Worm (Caenorhabditis elegans) whole organism, L3 larva: Measurements from ENCODE around the gene mboa-4.

Experiments
- R02D3.7 ChIP-seq: fragments of 150-350 bp; optimal IDR thresholded peaks from 2 replicates; lab custom pipeline; 2014; ENCODE audit warnings: missing biosample characterization, missing genetic modification characterization
- ama-1 ChIP-seq: fragments of 150-350 bp; optimal IDR thresholded peaks from 2 replicates; lab custom pipeline; 2018
- ceh-16 ChIP-seq: sonication (generic microtip); optimal IDR thresholded peaks from 2 replicates; lab custom pipeline; 2017; ENCODE audit warnings: missing biosample characterization, missing genetic modification characterization
- ceh-9 ChIP-seq: sonication (generic microtip); optimal IDR thresholded peaks from 2 replicates; lab custom pipeline; 2018; ENCODE audit warnings: missing biosample characterization, missing genetic modification characterization
- egl-27 ChIP-seq: sonication (generic microtip); optimal IDR thresholded peaks from 4 replicates; lab custom pipeline; 2017; ENCODE audit warnings: missing biosample characterization, missing genetic modification reagents, missing genetic modification characterization
- egl-5 ChIP-seq: fragments of 150-350 bp; optimal IDR thresholded peaks from 2 replicates; lab custom pipeline; 2017; ENCODE audit warnings: missing biosample characterization, missing genetic modification reagents, missing genetic modification characterization, inconsistent platforms
- elt-1 ChIP-seq: fragments of 150-350 bp; optimal IDR thresholded peaks from 2 replicates; lab custom pipeline; 2014; ENCODE audit warnings: missing biosample characterization, missing genetic modification characterization
- elt-2 ChIP-seq: sonication (generic microtip); optimal IDR thresholded peaks from 2 replicates; lab custom pipeline; 2016; ENCODE audit warnings: missing genetic modification reagents, mild to moderate bottlenecking, missing genetic modification characterization, missing compliant biosample characterization
- elt-3 ChIP-seq, 3 experiments: fragments of 150-350 bp in 1 of 3; sonication (generic microtip) in 2 of 3; optimal IDR thresholded peaks; 2 replicates in 2 of 3; 4 replicates in 1 of 3; lab custom pipeline; 2014 to 2017; ENCODE audit warnings: missing biosample characterization in 3 of 3, missing genetic modification characterization in 3 of 3
- fkh-10 ChIP-seq: sonication (generic microtip); optimal IDR thresholded peaks from 2 replicates; lab custom pipeline; 2017; ENCODE audit warnings: missing biosample characterization, missing genetic modification reagents, missing genetic modification characterization
- fos-1 ChIP-seq: fragments of 150-350 bp; optimal IDR thresholded peaks from 2 replicates; lab custom pipeline; 2014; ENCODE audit warnings: missing biosample characterization, missing genetic modification characterization
- hmg-11 ChIP-seq: sonication (generic microtip); optimal IDR thresholded peaks from 2 replicates; lab custom pipeline; 2016; ENCODE audit warnings: missing genetic modification characterization, missing compliant biosample characterization
- lin-15B ChIP-seq: fragments of 150-350 bp; optimal IDR thresholded peaks from 2 replicates; lab custom pipeline; 2014; ENCODE audit warnings: missing biosample characterization, missing genetic modification characterization
- lin-39 ChIP-seq: fragments of 150-350 bp; optimal IDR thresholded peaks from 2 replicates; lab custom pipeline; 2018; ENCODE audit warnings: missing biosample characterization, missing genetic modification reagents, missing genetic modification characterization
- lsy-12 ChIP-seq: sonication (generic microtip); optimal IDR thresholded peaks from 2 replicates; lab custom pipeline; 2016; ENCODE audit warnings: mild to moderate bottlenecking, missing genetic modification characterization, missing compliant biosample characterization
- mdl-1 ChIP-seq: fragments of 150-350 bp; optimal IDR thresholded peaks from 2 replicates; lab custom pipeline; 2014; ENCODE audit warnings: missing biosample characterization, missing genetic modification characterization
- mml-1 ChIP-seq: fragments of 150-350 bp; sonication (generic microtip); optimal IDR thresholded peaks from 3 replicates; lab custom pipeline; 2014; ENCODE audit warnings: missing biosample characterization, missing genetic modification characterization
- nfya-1 ChIP-seq: sonication (generic microtip); optimal IDR thresholded peaks from 2 replicates; lab custom pipeline; 2017; ENCODE audit warnings: missing genetic modification characterization, mild to moderate bottlenecking, missing compliant biosample characterization, antibody characterized with exemption, moderate library complexity; ENCODE audit not compliant: insufficient read depth
- nhr-11 ChIP-seq: fragments of 150-350 bp; optimal IDR thresholded peaks from 2 replicates; lab custom pipeline; 2014; ENCODE audit warnings: missing biosample characterization, missing genetic modification characterization
- nhr-12 ChIP-seq: fragments of 150-350 bp; optimal IDR thresholded peaks from 2 replicates; lab custom pipeline; 2014; ENCODE audit warnings: missing biosample characterization, missing genetic modification characterization
- nhr-23 ChIP-seq: fragments of 150-350 bp; optimal IDR thresholded peaks from 2 replicates; lab custom pipeline; 2014; ENCODE audit warnings: missing biosample characterization, missing genetic modification reagents, missing genetic modification characterization
- nhr-237 ChIP-seq: fragments of 150-350 bp; optimal IDR thresholded peaks from 2 replicates; lab custom pipeline; 2014; ENCODE audit warnings: missing biosample characterization, missing genetic modification characterization
- nhr-25 ChIP-seq: sonication (generic microtip); optimal IDR thresholded peaks from 2 replicates; lab custom pipeline; 2017; ENCODE audit warnings: missing biosample characterization, missing genetic modification characterization
- nhr-28 ChIP-seq: fragments of 150-350 bp; optimal IDR thresholded peaks from 2 replicates; lab custom pipeline; 2014; ENCODE audit warnings: missing biosample characterization, missing genetic modification characterization
- nhr-43 ChIP-seq: sonication (generic microtip); optimal IDR thresholded peaks from 2 replicates; lab custom pipeline; 2016; ENCODE audit warnings: mild to moderate bottlenecking, missing genetic modification characterization, missing compliant biosample characterization; ENCODE audit not compliant: poor library complexity, severe bottlenecking
- nhr-76 ChIP-seq: fragments of 150-350 bp; sonication (generic microtip); optimal IDR thresholded peaks from 5 replicates; lab custom pipeline; 2014; ENCODE audit warnings: missing biosample characterization, missing genetic modification characterization
- nhr-77 ChIP-seq: fragments of 150-350 bp; optimal IDR thresholded peaks from 2 replicates; lab custom pipeline; 2014; ENCODE audit warnings: missing biosample characterization, missing genetic modification characterization
- pha-4 ChIP-seq: fragments of 150-350 bp; optimal IDR thresholded peaks from 2 replicates; lab custom pipeline; 2014; ENCODE audit warnings: missing biosample characterization, missing genetic modification reagents, missing genetic modification characterization
- pqm-1 ChIP-seq: fragments of 150-350 bp; optimal IDR thresholded peaks from 2 replicates; lab custom pipeline; 2017; ENCODE audit warnings: missing biosample characterization, missing genetic modification characterization, inconsistent platforms
- sea-2 ChIP-seq: fragments of 150-350 bp; sonication (generic microtip); optimal IDR thresholded peaks from 4 replicates; lab custom pipeline; 2014; ENCODE audit warnings: missing biosample characterization, missing genetic modification reagents, missing genetic modification characterization
- snpc-4 ChIP-seq: fragments of 150-350 bp; optimal IDR thresholded peaks from 2 replicates; lab custom pipeline; 2014; ENCODE audit warnings: missing biosample characterization, missing genetic modification characterization
- tbx-2 ChIP-seq: sonication (generic microtip); optimal IDR thresholded peaks from 2 replicates; lab custom pipeline; 2016; ENCODE audit warnings: mild to moderate bottlenecking, missing genetic modification characterization, missing compliant biosample characterization
- unc-62 ChIP-seq: fragments of 150-350 bp; sonication (generic microtip); optimal IDR thresholded peaks from 4 replicates; lab custom pipeline; 2014; ENCODE audit warnings: missing biosample characterization, missing genetic modification reagents, missing genetic modification characterization
- zag-1 ChIP-seq: fragments of 150-350 bp; optimal IDR thresholded peaks from 2 replicates; lab custom pipeline; 2014; ENCODE audit warnings: missing biosample characterization, missing genetic modification characterization
- ztf-11 ChIP-seq: fragments of 150-350 bp; optimal IDR thresholded peaks from 2 replicates; lab custom pipeline; 2014; ENCODE audit warnings: missing biosample characterization, missing genetic modification characterization
- ztf-4 ChIP-seq: fragments of 150-350 bp; optimal IDR thresholded peaks from 2 replicates; lab custom pipeline; 2014; ENCODE audit warnings: missing biosample characterization, missing genetic modification characterization

mboa-4 gene

DNA sequence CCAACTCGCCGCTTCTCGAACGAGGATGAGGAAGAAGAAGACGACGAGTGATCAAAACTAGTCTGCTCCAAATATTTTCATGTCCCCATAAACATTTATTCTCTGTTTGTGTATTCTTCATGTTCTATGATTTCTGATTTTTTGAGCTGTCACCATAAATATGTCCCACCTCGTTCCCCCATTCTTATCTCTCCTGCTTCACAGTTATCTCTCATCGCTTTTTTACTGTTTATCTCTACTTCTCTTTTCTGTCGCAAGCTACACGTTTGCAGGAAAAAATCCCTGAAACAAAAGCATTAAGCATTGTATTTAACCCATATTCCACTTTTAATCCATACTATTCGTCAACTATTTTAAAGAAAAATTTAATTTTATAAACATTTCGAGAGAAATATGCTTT, 29.0 kb downstream of the mboa-4 start:
- TF ChIP-seq nhr-28, result no peak
- peak; percentile 44 for TF ChIP-seq nfya-1 (tag; lab: Kevin White, UChicago)
- TF ChIP-seq elt-2 (tag; lab: Kevin White, UChicago), result peak; percentile 58
- peak; percentile 29 for TF ChIP-seq pha-4 (tag; lab: Kevin White, UChicago)
- TF ChIP-seq pqm-1 (tag; lab: Kevin White, UChicago), result peak; percentile 11

DNA sequence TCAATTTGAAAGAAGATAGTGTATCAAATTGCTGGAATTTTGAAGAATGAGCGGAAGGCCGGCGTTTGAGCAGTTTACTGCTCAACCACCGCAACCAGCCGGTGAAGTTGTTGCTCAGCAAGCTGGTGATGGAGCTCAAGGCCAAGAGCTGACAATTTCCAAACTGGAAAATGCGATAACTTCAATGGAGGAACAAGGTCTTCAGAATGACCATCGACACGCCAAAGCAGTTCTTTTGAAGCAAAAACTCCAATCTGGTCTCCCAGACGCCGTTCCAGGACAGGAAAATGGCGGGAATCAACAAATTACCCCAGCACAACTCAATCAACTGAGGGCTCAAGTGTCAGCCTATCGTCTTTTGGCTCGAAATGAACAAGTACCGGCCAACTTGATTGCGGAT, 33.8 kb downstream of the mboa-4 start:
- TF ChIP-seq zag-1, result no peak
- no peak for TF ChIP-seq nhr-43 (tag; lab: Kevin White, UChicago)
- TF ChIP-seq elt-1 (tag; lab: Kevin White, UChicago), result no peak
- TF ChIP-seq unc-62 (GFP tag; lab: Kevin White, UChicago), result no peak
- TF ChIP-seq elt-2 (tag; lab: Kevin White, UChicago), result no peak
- TF ChIP-seq nhr-28, result no peak

DNA sequence TGAATTAATAATTGTTTCAGACTA, 34.0 kb downstream of the mboa-4 start, which contains the start of gene swsn-4:
TSS of gene swsn-4 (plus strand) at position 21 of the 24 bp plus-strand sequence.
- TF ChIP-seq nhr-43 (tag; lab: Kevin White, UChicago) (no peak), R02D3.7 (tag; lab: Kevin White, UChicago) (no peak), nhr-76 (no peak), nhr-77 (tag; lab: Kevin White, UChicago) (no peak), sea-2 (no peak), nhr-237 (no peak), hmg-11 (tag; lab: Kevin White, UChicago) (no peak), ztf-4 (tag; lab: Kevin White, UChicago) (no peak), pqm-1 (tag; lab: Kevin White, UChicago) (no peak), elt-2 (tag; lab: Kevin White, UChicago) (no peak), egl-27 (tag; lab: Kevin White, UChicago) (no peak), pha-4 (tag; lab: Kevin White, UChicago) (no peak), nhr-25 (tag; lab: Kevin White, UChicago) (no peak), fos-1 (no peak)

DNA sequence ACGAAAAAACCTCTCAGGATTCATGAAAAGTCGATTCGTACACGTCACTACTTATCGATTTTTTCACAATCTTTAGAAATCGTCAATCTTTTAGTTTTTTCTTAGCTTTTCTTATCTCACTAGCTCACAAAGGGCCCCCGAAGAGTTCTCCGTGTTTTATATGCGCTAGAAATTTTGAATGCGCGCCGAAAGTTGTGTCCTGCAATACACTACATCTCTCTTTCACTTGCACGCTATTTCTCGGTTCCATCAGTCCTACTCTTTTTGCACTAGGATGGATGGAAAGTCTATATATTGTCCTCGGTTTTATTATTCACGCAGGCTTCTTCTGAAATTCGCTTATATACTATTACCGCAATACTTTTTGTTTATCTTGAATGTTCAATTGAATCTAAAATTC, 34.2 kb downstream of the mboa-4 start:
- TF ChIP-seq lin-39 (tag; lab: Kevin White, UChicago) (no peak), hmg-11 (tag; lab: Kevin White, UChicago) (no peak), nhr-28 (no peak), snpc-4 (tag; lab: Kevin White, UChicago) (no peak), mml-1 (no peak), ceh-9 (tag; lab: Kevin White, UChicago) (no peak), nfya-1 (tag; lab: Kevin White, UChicago) (no peak), nhr-12 (tag; lab: Kevin White, UChicago) (no peak), lin-15B (tag; lab: Kevin White, UChicago) (no peak), egl-27 (tag; lab: Kevin White, UChicago) (no peak), pqm-1 (tag; lab: Kevin White, UChicago) (no peak), zag-1 (no peak), egl-5 (no peak)
- TF ChIP-seq, all 47 proteins: peak for 0

DNA sequence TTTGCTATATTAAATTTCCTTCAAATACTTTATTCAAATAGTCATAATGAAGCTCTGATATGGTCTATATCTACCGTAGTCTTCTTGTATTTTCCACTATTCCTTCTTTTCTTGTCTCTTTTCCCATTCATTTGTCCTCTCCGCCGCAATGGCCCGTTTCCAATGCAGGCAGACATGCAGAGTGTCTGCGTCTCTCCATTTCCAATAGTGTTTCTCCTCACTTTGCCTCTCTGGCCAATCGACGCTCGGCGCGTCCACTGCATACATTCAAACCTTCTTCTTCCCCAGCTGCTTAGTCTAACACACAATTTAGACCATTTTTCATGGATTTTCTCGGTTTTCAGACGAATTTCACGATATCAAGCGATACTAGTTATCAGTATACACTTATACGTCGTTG, 34.6 kb downstream of the mboa-4 start:
- TF ChIP-seq nhr-23 (tag; lab: Kevin White, UChicago), result peak; percentile 55
- no peak for TF ChIP-seq nhr-11 (tag; lab: Kevin White, UChicago)
- no peak for TF ChIP-seq mdl-1 (tag; lab: Kevin White, UChicago)
- TF ChIP-seq pqm-1 (tag; lab: Kevin White, UChicago), result no peak
- TF ChIP-seq nfya-1 (tag; lab: Kevin White, UChicago), result peak; percentile 100
- peak; percentile 18 for TF ChIP-seq elt-2 (tag; lab: Kevin White, UChicago)
- TF ChIP-seq pha-4 (tag; lab: Kevin White, UChicago), result peak; percentile 38
- peak; percentile 27 for TF ChIP-seq lsy-12 (tag; lab: Kevin White, UChicago)
- no peak for TF ChIP-seq elt-3 (tag; optimal IDR thresholded peaks at IDR 0.05; lab: Kevin White, UChicago)
- TF ChIP-seq lin-15B (tag; lab: Kevin White, UChicago), result peak; percentile 67
- peak; percentile 50 for TF ChIP-seq lin-39 (tag; lab: Kevin White, UChicago)
- peak; percentile 64 for TF ChIP-seq hmg-11 (tag; lab: Kevin White, UChicago)
- peak; percentile 42 for TF ChIP-seq nhr-25 (tag; lab: Kevin White, UChicago)
- TF ChIP-seq nhr-76, result no peak

DNA sequence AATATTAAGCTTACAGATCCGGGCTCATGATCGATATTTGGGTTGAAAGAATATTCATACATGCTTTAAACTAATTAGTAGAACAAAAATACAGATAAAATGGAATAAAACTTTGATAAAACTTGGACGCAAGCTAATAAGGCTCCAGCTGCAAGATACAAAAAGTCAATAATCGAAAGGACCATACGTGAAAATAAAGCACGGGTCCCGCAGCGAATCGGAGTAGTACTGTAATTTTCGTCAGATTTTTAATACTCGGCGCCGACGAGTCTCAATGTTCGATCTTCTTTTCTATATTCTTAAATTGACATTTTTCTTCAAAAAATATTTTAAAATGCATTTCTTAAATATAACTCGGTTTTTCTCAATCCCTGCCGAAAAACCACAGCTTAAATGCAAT, 35.1 kb downstream of the mboa-4 start, which contains the start of gene spo-11:
TSS of gene spo-11 (minus strand) at position 189 of the 400 bp plus-strand sequence.
- no peak for TF ChIP-seq lin-15B (tag; lab: Kevin White, UChicago)
- no peak for TF ChIP-seq nhr-76
- TF ChIP-seq lin-39 (tag; lab: Kevin White, UChicago), result no peak
- no peak for TF ChIP-seq tbx-2 (tag; lab: Kevin White, UChicago)
- no peak for TF ChIP-seq fos-1
- TF ChIP-seq ztf-11 (tag; lab: Kevin White, UChicago), result no peak
- no peak for TF ChIP-seq egl-5
- no peak for TF ChIP-seq nhr-77 (tag; lab: Kevin White, UChicago)
- no peak for TF ChIP-seq fkh-10 (GFP tag; lab: Kevin White, UChicago)
- no peak for TF ChIP-seq zag-1
- TF ChIP-seq unc-62 (GFP tag; lab: Kevin White, UChicago), result no peak
- no peak for TF ChIP-seq sea-2
- no peak for TF ChIP-seq ama-1 (lab: Kevin White, UChicago)
- no peak for TF ChIP-seq nfya-1 (tag; lab: Kevin White, UChicago)
- no peak for TF ChIP-seq ceh-16
